Fruit fly (Drosophila melanogaster) Kc167 (cell line): ENCODE results near the gene Acp95EF.

ENCODE experiments used
- Myc ChIP-seq: fragments of >200 bp; optimal IDR thresholded peaks from 2 replicates; lab custom pipeline; 2017; ENCODE audit warnings: missing external identifiers
- Sin3A ChIP-seq: fragments of >200 bp; optimal IDR thresholded peaks from 2 replicates; lab custom pipeline; 2018; ENCODE audit warnings: missing external identifiers
- h ChIP-seq: fragments of >200 bp; optimal IDR thresholded peaks from 3 replicates; lab custom pipeline; 2018; ENCODE audit warnings: missing external identifiers
- insv ChIP-seq: fragments of >200 bp; optimal IDR thresholded peaks from 3 replicates; lab custom pipeline; 2018; ENCODE audit warnings: missing external identifiers
- psq ChIP-seq: fragments of >200 bp; optimal IDR thresholded peaks from 2 replicates; lab custom pipeline; 2017; ENCODE audit warnings: missing external identifiers
- ttk ChIP-seq: sonication (Bioruptor generic); optimal IDR thresholded peaks from 2 replicates; lab custom pipeline; 2017; ENCODE audit warnings: missing external identifiers

DNA sequence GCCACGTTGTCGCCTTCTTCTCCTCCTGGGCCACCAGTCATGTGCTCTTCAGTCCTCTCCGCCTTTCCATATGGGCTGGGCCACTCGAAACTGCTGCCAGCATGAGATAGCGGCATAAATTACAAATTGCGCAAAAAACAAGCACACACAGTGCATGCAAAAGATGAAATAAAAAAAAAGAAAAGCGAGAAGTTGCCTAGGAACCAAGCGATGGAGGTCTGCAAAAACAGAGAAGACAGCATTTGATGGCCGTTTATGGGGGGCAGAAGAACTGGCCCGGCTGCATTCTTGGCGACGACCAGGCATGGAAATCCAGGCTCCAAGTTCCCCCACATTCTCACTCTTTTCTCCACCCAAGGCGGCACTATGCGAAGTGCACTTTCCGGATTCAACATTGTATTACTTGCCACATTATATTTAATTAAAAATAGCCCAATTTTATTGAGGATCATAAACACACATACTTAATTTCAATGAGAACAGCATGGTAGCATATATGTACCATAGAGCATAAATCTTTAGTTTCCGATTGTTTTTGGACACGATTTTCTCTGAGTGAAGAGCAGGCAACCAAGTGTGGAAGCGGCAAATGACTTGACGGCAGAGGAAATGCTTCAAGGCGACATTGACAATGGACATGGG, 32.7 kb downstream of the Acp95EF start:
- no peak for TF ChIP-seq psq
- no peak for TF ChIP-seq Myc (lab: Kevin White, UChicago)
- TF ChIP-seq ttk: no peak
- no peak for TF ChIP-seq h (lab: Kevin White, UChicago)
- no peak for TF ChIP-seq Sin3A (lab: Kevin White, UChicago)
- TF ChIP-seq insv (lab: Kevin White, UChicago): no peak
